Worm (Caenorhabditis elegans) whole organism, L4 larva: Measurements from ENCODE around the gene AC3.5.

ENCODE experiments used
- D1046.2 ChIP-seq: fragments of 200-800 bp; sonication (Bioruptor generic); IDR thresholded peaks from 2 replicates; pipeline ENCODE4 v1.3.6; 2022; ENCODE audit warnings: missing genetic modification characterization, missing compliant biosample characterization
- F37D6.2 ChIP-seq: sonication (generic microtip); optimal IDR thresholded peaks from 2 replicates; lab custom pipeline; 2016; ENCODE audit warnings: mild to moderate bottlenecking, missing genetic modification characterization, missing compliant biosample characterization
- F44E2.7 ChIP-seq: fragments of 200-800 bp; sonication (Bioruptor generic); IDR thresholded peaks from 2 replicates; pipeline ENCODE4 v2.1.2; 2022; ENCODE audit warnings: missing genetic modification characterization, missing compliant biosample characterization
- T26A8.4 ChIP-seq: fragments of 200-800 bp; sonication (Bioruptor generic); IDR thresholded peaks from 2 replicates; pipeline ENCODE4 v1.3.6; 2022; ENCODE audit warnings: missing genetic modification characterization, missing compliant biosample characterization
- Y48G9A.11 ChIP-seq: fragments of 200-800 bp; sonication (Bioruptor generic); IDR thresholded peaks from 2 replicates; pipeline ENCODE4 v1.3.6; 2022; ENCODE audit warnings: missing genetic modification reagents, missing genetic modification characterization, missing compliant biosample characterization
- ZK546.5 ChIP-seq, 2 experiments: sonication (generic microtip); optimal IDR thresholded peaks; 2 replicates each; lab custom pipeline; 2017; ENCODE audit warnings: missing biosample characterization in 2 of 2, missing genetic modification characterization in 2 of 2
- aha-1 ChIP-seq: fragments of 150-350 bp; peaks from one replicate; lab custom pipeline; 2014; ENCODE audit warnings: missing biosample characterization, missing genetic modification characterization
- attf-4 ChIP-seq: sonication (generic microtip); optimal IDR thresholded peaks from 3 replicates; lab custom pipeline; 2017; ENCODE audit warnings: missing biosample characterization, missing genetic modification characterization
- ceh-44 ChIP-seq: fragments of 200-800 bp; sonication (Bioruptor generic); IDR thresholded peaks from 2 replicates; pipeline ENCODE4 v1.3.6; 2022; ENCODE audit warnings: missing genetic modification reagents, missing genetic modification characterization, missing compliant biosample characterization
- ceh-62 ChIP-seq: sonication (generic microtip); optimal IDR thresholded peaks from 2 replicates; lab custom pipeline; 2017; ENCODE audit warnings: missing biosample characterization, missing genetic modification characterization
- ces-1 ChIP-seq: fragments of 150-350 bp; sonication (generic microtip); optimal IDR thresholded peaks from 4 replicates; lab custom pipeline; 2014; ENCODE audit warnings: missing biosample characterization, missing genetic modification reagents, missing genetic modification characterization
- daf-16 ChIP-seq, 3 experiments: sonication (generic microtip); optimal IDR thresholded peaks; 2 replicates each; lab custom pipeline; 2016 to 2017; ENCODE audit warnings: missing genetic modification characterization in 3 of 3, missing genetic modification reagents in 3 of 3, mild to moderate bottlenecking in 2 of 3, missing compliant biosample characterization in 2 of 3, missing biosample characterization in 1 of 3, moderate library complexity in 1 of 3
- dmd-6 ChIP-seq: fragments of 200-800 bp; sonication (Bioruptor generic); IDR thresholded peaks from 2 replicates; pipeline ENCODE4 v1.3.6; 2022; ENCODE audit warnings: missing genetic modification reagents, missing genetic modification characterization, missing compliant biosample characterization
- dpl-1 ChIP-seq: fragments of 150-350 bp; optimal IDR thresholded peaks from 2 replicates; lab custom pipeline; 2014; ENCODE audit warnings: missing biosample characterization, missing genetic modification reagents, missing genetic modification characterization
- dve-1 ChIP-seq: sonication (generic microtip); optimal IDR thresholded peaks from 2 replicates; lab custom pipeline; 2017; ENCODE audit warnings: antibody characterized with exemption, mild to moderate bottlenecking, missing genetic modification characterization, missing compliant biosample characterization; ENCODE audit not compliant: insufficient read depth
- fkh-10 ChIP-seq: fragments of 150-350 bp; optimal IDR thresholded peaks from 2 replicates; lab custom pipeline; 2014; ENCODE audit warnings: missing biosample characterization, missing genetic modification reagents, missing genetic modification characterization
- hlh-11 ChIP-seq: fragments of 200-800 bp; sonication (Bioruptor generic); optimal IDR thresholded peaks from 2 replicates; lab custom pipeline; 2018; ENCODE audit warnings: mild to moderate bottlenecking, missing genetic modification characterization, missing compliant biosample characterization
- hlh-30 ChIP-seq: sonication (generic microtip); optimal IDR thresholded peaks from 2 replicates; lab custom pipeline; 2017; ENCODE audit warnings: antibody characterized with exemption, mild to moderate bottlenecking, missing genetic modification characterization, missing compliant biosample characterization; ENCODE audit not compliant: insufficient read depth
- jun-1 ChIP-seq: fragments of 150-350 bp; optimal IDR thresholded peaks from 2 replicates; lab custom pipeline; 2014; ENCODE audit warnings: missing biosample characterization, missing genetic modification reagents, missing genetic modification characterization
- lim-7 ChIP-seq: fragments of 200-800 bp; sonication (Bioruptor generic); IDR thresholded peaks from 2 replicates; pipeline ENCODE4 v1.3.6; 2022; ENCODE audit warnings: missing genetic modification characterization, missing compliant biosample characterization
- lin-1 ChIP-seq: fragments of 200-800 bp; sonication (Bioruptor generic); IDR thresholded peaks from 2 replicates; pipeline ENCODE4 v1.3.6; 2022; ENCODE audit warnings: missing genetic modification reagents, missing genetic modification characterization, missing compliant biosample characterization
- lin-29 ChIP-seq: fragments of 200-800 bp; sonication (Bioruptor generic); IDR thresholded peaks from 2 replicates; pipeline ENCODE4 v1.3.6; 2022; ENCODE audit warnings: missing genetic modification reagents, missing genetic modification characterization, missing compliant biosample characterization
- lir-3 ChIP-seq: sonication (generic microtip); optimal IDR thresholded peaks from 2 replicates; lab custom pipeline; 2016; ENCODE audit warnings: mild to moderate bottlenecking, missing genetic modification characterization, missing compliant biosample characterization
- lsy-2 ChIP-seq, 2 experiments: fragments of 150-350 bp in 1 of 2; sonication (generic microtip) in 1 of 2; optimal IDR thresholded peaks; 2 replicates each; lab custom pipeline; 2014 to 2017; ENCODE audit warnings: missing biosample characterization in 2 of 2, missing genetic modification characterization in 2 of 2
- madf-9 ChIP-seq: fragments of 200-800 bp; sonication (Bioruptor generic); conservative IDR thresholded peaks from 2 replicates; pipeline ENCODE4 v1.3.6; 2022; ENCODE audit warnings: missing genetic modification reagents, missing genetic modification characterization, missing compliant biosample characterization
- mdt-29 ChIP-seq: fragments of 200-800 bp; sonication (Bioruptor generic); IDR thresholded peaks from 2 replicates; pipeline ENCODE4 v1.3.6; 2022; ENCODE audit warnings: missing genetic modification reagents, missing genetic modification characterization, missing compliant biosample characterization
- mes-2 ChIP-seq: sonication (generic microtip); optimal IDR thresholded peaks from 2 replicates; lab custom pipeline; 2016; ENCODE audit warnings: missing genotype, mild to moderate bottlenecking, missing genetic modification characterization, missing compliant biosample characterization; ENCODE audit not compliant: poor library complexity, severe bottlenecking
- nhr-11 ChIP-seq: fragments of 150-350 bp; optimal IDR thresholded peaks from 2 replicates; lab custom pipeline; 2014; ENCODE audit warnings: missing biosample characterization, missing genetic modification characterization
- nhr-237 ChIP-seq: sonication (generic microtip); optimal IDR thresholded peaks from 2 replicates; lab custom pipeline; 2017; ENCODE audit warnings: missing biosample characterization, missing genetic modification characterization
- nhr-28 ChIP-seq: fragments of 150-350 bp; optimal IDR thresholded peaks from 2 replicates; lab custom pipeline; 2014; ENCODE audit warnings: missing biosample characterization, missing genetic modification characterization
- nhr-6 ChIP-seq: fragments of 150-350 bp; optimal IDR thresholded peaks from 2 replicates; lab custom pipeline; 2014; ENCODE audit warnings: missing biosample characterization, missing genetic modification characterization
- nhr-76 ChIP-seq: fragments of 150-350 bp; optimal IDR thresholded peaks from 2 replicates; lab custom pipeline; 2014; ENCODE audit warnings: missing biosample characterization, missing genetic modification characterization
- nhr-77 ChIP-seq: fragments of 150-350 bp; optimal IDR thresholded peaks from 2 replicates; lab custom pipeline; 2014; ENCODE audit warnings: missing biosample characterization, missing genetic modification characterization
- php-3 ChIP-seq: fragments of 200-800 bp; sonication (Bioruptor generic); IDR thresholded peaks from 2 replicates; pipeline ENCODE4 v1.3.6; 2022; ENCODE audit warnings: missing genetic modification reagents, missing genetic modification characterization, missing compliant biosample characterization
- pqm-1 ChIP-seq: sonication (generic microtip); optimal IDR thresholded peaks from 2 replicates; lab custom pipeline; 2017; ENCODE audit warnings: missing biosample characterization, missing genetic modification characterization
- sdz-12 ChIP-seq: fragments of 200-800 bp; sonication (Bioruptor generic); optimal IDR thresholded peaks from 2 replicates; lab custom pipeline; 2018; ENCODE audit warnings: mild to moderate bottlenecking, missing genetic modification characterization, missing compliant biosample characterization
- set-16 ChIP-seq: fragments of 200-800 bp; sonication (Bioruptor generic); IDR thresholded peaks from 2 replicates; pipeline ENCODE4 v1.3.6; 2022; ENCODE audit warnings: missing genetic modification reagents, missing genetic modification characterization, missing compliant biosample characterization
- snpc-1.2 ChIP-seq: fragments of 200-800 bp; sonication (Bioruptor generic); IDR thresholded peaks from 2 replicates; pipeline ENCODE4 v1.3.6; 2022; ENCODE audit warnings: missing genetic modification reagents, missing genetic modification characterization, missing compliant biosample characterization
- tag-97 ChIP-seq: fragments of 200-800 bp; sonication (Bioruptor generic); IDR thresholded peaks from 2 replicates; pipeline ENCODE4 v1.3.6; 2022; ENCODE audit warnings: missing genetic modification characterization, missing compliant biosample characterization
- unc-39 ChIP-seq: sonication (generic microtip); optimal IDR thresholded peaks from 2 replicates; lab custom pipeline; 2017; ENCODE audit warnings: missing biosample characterization, missing genetic modification characterization
- unc-62 ChIP-seq, 3 experiments: fragments of 150-350 bp in 1 of 3; sonication (generic microtip); optimal IDR thresholded peaks in 2 of 3; peaks in 1 of 3; 1 replicate in 1 of 3; 2 replicates in 2 of 3; lab custom pipeline; 2014 to 2017; ENCODE audit warnings: missing biosample characterization in 3 of 3, missing genetic modification characterization in 3 of 3, missing genetic modification reagents in 3 of 3, missing genotype in 1 of 3
- zip-2 ChIP-seq: fragments of 150-350 bp; optimal IDR thresholded peaks from 2 replicates; lab custom pipeline; 2014; ENCODE audit warnings: missing biosample characterization, missing genetic modification characterization
- ztf-11 ChIP-seq: fragments of 150-350 bp; optimal IDR thresholded peaks from 2 replicates; lab custom pipeline; 2014; ENCODE audit warnings: missing biosample characterization, missing genetic modification characterization

The AC3.5 gene

ce11 chrV:10387412-10387811, 915 bp upstream of the AC3.5 start:
- TF ChIP-seq unc-62 (GFP tag; optimal IDR thresholded peaks at IDR 0.05 in 1 of 2; lab: Kevin White, UChicago) (peak in 1 of 2 experiments; percentile 2), unc-62 (tag; optimal IDR thresholded peaks at IDR 0.05; lab: Kevin White, UChicago) (no peak), lir-3 (tag; lab: Kevin White, UChicago) (no peak), fkh-10 (GFP tag; lab: Kevin White, UChicago) (no peak), nhr-28 (tag; lab: Kevin White, UChicago) (peak; percentile 31), snpc-1.2 (GFP tag; lab: Robert Waterston, UW) (no peak), aha-1 (no peak), mdt-29 (no peak), F37D6.2 (no peak), daf-16 (GFP tag; optimal IDR thresholded peaks at IDR 0.05; lab: Kevin White, UChicago) (no peak), daf-16 (tag; optimal IDR thresholded peaks at IDR 0.05; lab: Kevin White, UChicago) (no peak)

DNA sequence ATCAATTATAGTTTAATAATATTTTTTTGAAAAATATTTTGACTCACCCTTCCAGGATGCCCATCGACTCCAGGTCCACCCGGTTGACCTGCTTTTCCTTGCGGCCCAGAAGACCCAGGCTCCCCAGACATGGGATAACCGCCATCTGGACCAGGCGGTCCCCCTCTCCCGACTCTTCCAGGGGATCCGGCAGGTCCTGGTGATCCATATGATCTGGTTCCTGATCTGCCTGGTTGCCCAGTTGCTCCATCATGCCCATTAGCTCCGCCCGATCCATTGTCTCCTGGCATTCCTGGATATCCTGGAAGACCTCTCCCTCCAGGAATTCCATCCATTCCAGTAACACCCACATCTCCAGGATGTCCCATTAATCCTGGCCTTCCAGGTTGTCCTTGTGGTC, 5.4 kb downstream of the AC3.5 start:
- TF ChIP-seq nhr-11 (tag; lab: Kevin White, UChicago) (no peak), set-16 (GFP tag; lab: Robert Waterston, UW) (peak; percentile 87; the same call in 1 of the 2 replicates)
- TF ChIP-seq, all 104 proteins: peak for 1

DNA sequence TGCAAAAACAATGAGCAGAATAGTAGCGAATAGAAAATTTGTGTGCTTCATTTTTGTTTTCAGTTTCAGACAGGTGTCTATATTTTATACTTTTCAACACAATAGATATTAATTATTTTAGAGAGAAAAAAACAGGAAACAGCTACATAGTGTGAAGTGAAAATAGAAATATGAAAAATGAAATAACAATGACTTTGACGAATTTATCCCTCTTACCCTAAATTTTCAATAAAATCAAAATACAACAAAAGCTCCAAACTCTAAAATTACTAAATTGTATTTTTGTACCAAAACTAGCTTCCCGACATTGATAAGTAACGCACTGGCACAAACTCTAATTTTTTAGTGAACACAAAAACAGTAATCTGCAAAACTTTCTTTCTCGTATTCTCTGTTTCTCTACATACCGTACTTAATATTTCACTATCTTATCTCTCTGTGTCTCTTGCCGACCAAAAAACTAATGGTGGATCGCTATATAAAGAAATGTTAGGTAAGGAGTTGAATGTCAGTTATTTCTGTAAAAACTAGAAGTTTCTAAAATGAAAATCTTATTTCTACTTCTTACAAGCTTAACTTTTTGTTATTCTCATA, 6.9 kb downstream of the AC3.5 start, which contains the start of the genes col-151 and ugt-1:
Gene col-151, minus strand, starts transcription at position 51 of the 594 bp plus-strand sequence.
Gene ugt-1, plus strand, starts transcription at position 491 of the 594 bp plus-strand sequence.
- peak; percentile 63 for TF ChIP-seq nhr-28 (tag; lab: Kevin White, UChicago)
- no peak for TF ChIP-seq lin-29 (GFP tag; lab: Robert Waterston, UW)
- no peak for TF ChIP-seq lin-1 (GFP tag; lab: Robert Waterston, UW)
- no peak for TF ChIP-seq jun-1 (tag; lab: Kevin White, UChicago)
- TF ChIP-seq dve-1 (tag; lab: Kevin White, UChicago), result peak; percentile 34
- no peak for TF ChIP-seq daf-16 (GFP tag; optimal IDR thresholded peaks at IDR 0.05; lab: Kevin White, UChicago)
- peak; percentile 41 for TF ChIP-seq daf-16 (tag; optimal IDR thresholded peaks at IDR 0.05; lab: Kevin White, UChicago)
- TF ChIP-seq hlh-11 (tag; lab: Kevin White, UChicago), result peak; percentile 15
- peak; percentile 46 for TF ChIP-seq dmd-6
- TF ChIP-seq pqm-1, result peak; percentile 67
- no peak for TF ChIP-seq sdz-12

DNA sequence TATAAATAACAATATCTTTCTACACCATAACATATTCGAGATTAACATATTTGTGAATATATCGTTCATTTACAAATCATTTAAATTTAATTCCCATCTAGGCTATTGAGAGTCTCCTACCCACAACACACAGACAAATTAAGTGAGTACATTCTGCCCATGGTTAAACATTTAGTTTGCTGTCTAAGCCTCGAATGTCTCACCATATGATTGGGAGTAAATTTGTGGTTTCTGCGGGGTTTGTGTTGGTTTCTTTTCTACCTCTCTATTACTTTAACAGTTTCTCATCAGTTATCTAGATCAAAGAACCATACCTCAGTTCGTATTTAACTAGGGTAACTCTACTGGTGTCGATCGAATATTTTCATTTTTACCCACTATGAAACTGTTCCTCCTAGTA, 10.1 kb downstream of the AC3.5 start, which contains the start of gene ugt-2:
Gene ugt-2, plus strand, starts transcription at position 371 of the 400 bp plus-strand sequence.
- TF ChIP-seq fkh-10 (GFP tag; lab: Kevin White, UChicago), result no peak
- no peak for TF ChIP-seq T26A8.4 (GFP tag; lab: Robert Waterston, UW)
- no peak for TF ChIP-seq ceh-44 (GFP tag; lab: Robert Waterston, UW)
- no peak for TF ChIP-seq nhr-237 (tag; lab: Kevin White, UChicago)
- TF ChIP-seq lsy-2 (tag; optimal IDR thresholded peaks at IDR 0.05; lab: Kevin White, UChicago), result no peak
- TF ChIP-seq attf-4 (tag; lab: Kevin White, UChicago), result no peak
- TF ChIP-seq dmd-6, result peak; percentile 63
- TF ChIP-seq unc-39 (tag; lab: Kevin White, UChicago), result no peak
- TF ChIP-seq ces-1, result no peak
- peak in 1 of 2 experiments; percentile 89 for TF ChIP-seq unc-62 (GFP tag; optimal IDR thresholded peaks at IDR 0.05 in 1 of 2; lab: Kevin White, UChicago)
- TF ChIP-seq unc-62 (tag; optimal IDR thresholded peaks at IDR 0.05; lab: Kevin White, UChicago), result no peak
- peak; percentile 2 for TF ChIP-seq hlh-30
- no peak for TF ChIP-seq mes-2 (tag; lab: Kevin White, UChicago)
- TF ChIP-seq nhr-76 (tag; lab: Kevin White, UChicago), result no peak
- TF ChIP-seq nhr-77 (tag; lab: Kevin White, UChicago), result peak; percentile 33
- TF ChIP-seq Y48G9A.11, result no peak
- no peak for TF ChIP-seq php-3 (GFP tag; lab: Robert Waterston, UW)
- TF ChIP-seq lim-7 (GFP tag; lab: Robert Waterston, UW), result no peak
- TF ChIP-seq nhr-28 (tag; lab: Kevin White, UChicago), result peak; percentile 68
- no peak for TF ChIP-seq daf-16 (GFP tag; optimal IDR thresholded peaks at IDR 0.05; lab: Kevin White, UChicago)
- TF ChIP-seq daf-16 (tag; optimal IDR thresholded peaks at IDR 0.05; lab: Kevin White, UChicago), result peak; percentile 39
- no peak for TF ChIP-seq nhr-6 (tag; lab: Kevin White, UChicago)
- no peak for TF ChIP-seq ztf-11
- peak; percentile 74 for TF ChIP-seq pqm-1
- TF ChIP-seq dve-1 (tag; lab: Kevin White, UChicago), result peak; percentile 15
- TF ChIP-seq D1046.2 (GFP tag; lab: Robert Waterston, UW), result no peak
- TF ChIP-seq ZK546.5 (tag; optimal IDR thresholded peaks at IDR 0.05; lab: Kevin White, UChicago), result no peak
- no peak for TF ChIP-seq F44E2.7 (GFP tag; lab: Robert Waterston, UW)
- no peak for TF ChIP-seq ceh-62
- TF ChIP-seq tag-97 (GFP tag; lab: Robert Waterston, UW), result no peak
- no peak for TF ChIP-seq dpl-1 (GFP tag; lab: Kevin White, UChicago)
- no peak for TF ChIP-seq zip-2
- TF ChIP-seq madf-9 (GFP tag; lab: Robert Waterston, UW), result no peak
